Worm (Caenorhabditis elegans) whole organism, L1 larva: Measurements from ENCODE around the gene rpc-25.
A peak's percentile ranks its signal among the peaks of the same experiment; 100 is the strongest.

Source experiments
- blmp-1 ChIP-seq: fragments of 150-350 bp; optimal IDR thresholded peaks from 2 replicates; lab custom pipeline; 2014; ENCODE audit warnings: missing biosample characterization, missing genetic modification characterization
- elt-2 ChIP-seq: sonication (generic microtip); optimal IDR thresholded peaks from 2 replicates; lab custom pipeline; 2016; ENCODE audit warnings: missing genetic modification characterization, mild to moderate bottlenecking, inconsistent platforms, missing compliant biosample characterization, missing genetic modification reagents
- elt-3 ChIP-seq, 6 experiments: fragments of 150-350 bp in 1 of 6; sonication (generic microtip); optimal IDR thresholded peaks; 2 replicates each; lab custom pipeline; 2017 to 2018; ENCODE audit warnings: missing biosample characterization in 6 of 6, missing genetic modification characterization in 6 of 6, inconsistent platforms in 1 of 6
- fkh-4 ChIP-seq: sonication (generic microtip); optimal IDR thresholded peaks from 2 replicates; lab custom pipeline; 2016; ENCODE audit warnings: missing compliant biosample characterization, missing genetic modification characterization, borderline replicate concordance
- lin-13 ChIP-seq: fragments of 150-350 bp; optimal IDR thresholded peaks from 2 replicates; lab custom pipeline; 2014; ENCODE audit warnings: missing biosample characterization, missing genetic modification reagents, missing genetic modification characterization
- lin-15B ChIP-seq: fragments of 150-350 bp; sonication (generic microtip); optimal IDR thresholded peaks from 3 replicates; lab custom pipeline; 2014; ENCODE audit warnings: missing biosample characterization, missing genetic modification characterization
- pqm-1 ChIP-seq: sonication (generic microtip); optimal IDR thresholded peaks from 3 replicates; lab custom pipeline; 2017; ENCODE audit warnings: missing biosample characterization, missing genetic modification characterization
- unc-86 ChIP-seq: sonication (generic microtip); optimal IDR thresholded peaks from 2 replicates; lab custom pipeline; 2016; ENCODE audit warnings: missing genetic modification characterization, missing compliant biosample characterization
- zag-1 ChIP-seq: fragments of 150-350 bp; optimal IDR thresholded peaks from 2 replicates; lab custom pipeline; 2014; ENCODE audit warnings: missing biosample characterization, missing genetic modification characterization

- TF ChIP-seq pqm-1 (tag; lab: Kevin White, UChicago) (no peak), fkh-4 (tag; lab: Kevin White, UChicago) (no peak), elt-2 (tag; lab: Kevin White, UChicago) (no peak), lin-13 (no peak), unc-86 (tag; lab: Kevin White, UChicago) (no peak), blmp-1 (tag; lab: Kevin White, UChicago) (peak; percentile 9), zag-1 (tag; lab: Kevin White, UChicago) (no peak), elt-3 (tag; optimal IDR thresholded peaks at IDR 0.05; lab: Kevin White, UChicago) (no peak), lin-15B (tag; lab: Kevin White, UChicago) (no peak)
These were observed 4.5 kb downstream of the rpc-25 start, which contains the start of gene ZK856.7 for ce11 chrV:10201913-10202312.
